Fruit fly (Drosophila melanogaster): ENCODE data around the gene CG5611.

DNA sequence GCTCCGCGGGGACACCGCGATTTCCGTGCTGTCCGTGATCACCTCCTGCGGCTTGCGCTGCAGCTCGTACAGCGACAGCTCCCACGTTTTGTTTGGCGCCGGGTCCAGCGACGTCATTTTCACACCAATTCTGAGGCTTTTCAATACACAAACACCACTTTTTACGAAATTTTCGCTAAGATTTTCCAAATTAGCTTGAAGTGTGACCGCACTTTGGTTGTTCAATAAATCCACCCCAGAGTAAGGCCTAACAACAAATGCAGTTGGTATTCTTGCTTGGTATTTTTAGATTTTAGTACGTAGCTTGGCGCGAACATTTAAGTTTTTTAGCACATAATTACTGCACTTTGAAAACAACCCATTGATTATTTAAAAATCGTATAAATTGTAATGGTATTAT, 45.9 kb upstream of the CG5611 start, which contains the start of gene Sce:
- TF ChIP-seq kay (GFP tag; ENCODE audit: borderline replicate concordance), result no peak
- no peak for TF ChIP-seq Crg-1 (GFP tag; optimal IDR thresholded peaks at IDR 0.05)
- no peak for TF ChIP-seq tj (GFP tag; optimal IDR thresholded peaks at IDR 0.05)
- TF ChIP-seq CG33017 (tag; optimal IDR thresholded peaks at IDR 0.05), result no peak
- no peak for TF ChIP-seq toe (GFP tag; optimal IDR thresholded peaks at IDR 0.05)
- TF ChIP-seq ovo (GFP tag; optimal IDR thresholded peaks at IDR 0.05), result no peak

Measured in whole organism, adult.